Worm (Caenorhabditis elegans): Measurements from ENCODE around the gene egas-4.

DNA sequence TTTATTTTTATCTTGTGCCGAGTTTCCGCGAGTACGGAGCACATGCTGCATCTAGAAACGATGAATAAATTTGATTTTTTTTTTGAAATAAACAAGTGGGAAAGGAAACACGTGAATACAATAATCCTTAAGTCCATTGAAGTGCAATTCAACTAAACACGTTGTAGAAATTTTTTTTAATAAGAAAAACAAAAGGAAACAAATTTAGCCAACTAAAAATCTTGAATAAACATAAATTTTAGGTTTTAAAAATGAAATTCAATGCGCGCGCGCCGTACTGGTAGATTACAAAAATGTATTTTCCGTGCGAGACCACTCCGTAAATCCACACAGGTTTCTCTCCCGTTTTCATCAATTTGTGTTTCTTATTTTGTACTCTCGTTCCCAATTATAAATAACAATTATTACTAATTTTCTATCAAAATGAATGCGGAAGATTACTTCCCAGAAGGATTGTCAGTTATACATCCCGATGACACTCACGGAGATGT is 24.4 kb downstream of the egas-4 start, which contains the start of the genes plk-3 and F55G1.6:
- TF ChIP-seq pros-1 (tag; optimal IDR thresholded peaks at IDR 0.05): no peak
- TF ChIP-seq lim-6 (tag; optimal IDR thresholded peaks at IDR 0.05): no peak
- no peak for TF ChIP-seq ceh-14 (tag; optimal IDR thresholded peaks at IDR 0.05)
- TF ChIP-seq ets-4 (tag; optimal IDR thresholded peaks at IDR 0.05): no peak
- no peak for TF ChIP-seq syd-9 (tag; optimal IDR thresholded peaks at IDR 0.05)
- no peak for TF ChIP-seq nhr-11 (tag; optimal IDR thresholded peaks at IDR 0.05)
- TF ChIP-seq hlh-6 (tag; optimal IDR thresholded peaks at IDR 0.05): no peak
- no peak for TF ChIP-seq ceh-22 (tag; optimal IDR thresholded peaks at IDR 0.05)
- TF ChIP-seq ceh-19 (GFP tag; optimal IDR thresholded peaks at IDR 0.05): no peak
- TF ChIP-seq Y22D7AL.16 (tag; optimal IDR thresholded peaks at IDR 0.05): no peak
- TF ChIP-seq ceh-30 (tag; optimal IDR thresholded peaks at IDR 0.05): no peak
- TF ChIP-seq hlh-13 (GFP tag; optimal IDR thresholded peaks at IDR 0.05): no peak

Measured in whole organism, late embryonic.